Worm (Caenorhabditis elegans) whole organism, young adult: ENCODE measurements around the gene vha-1.

Experiments used
- chd-7 ChIP-seq: sonication (generic microtip); optimal IDR thresholded peaks from 2 replicates; lab custom pipeline; 2016; ENCODE audit warnings: mild to moderate bottlenecking, missing genetic modification characterization, moderate library complexity, missing compliant biosample characterization
- egl-44 ChIP-seq: fragments of 200-800 bp; sonication (Bioruptor generic); IDR thresholded peaks from 2 replicates; pipeline ENCODE4 v1.3.6; 2022; ENCODE audit warnings: missing genetic modification reagents, missing genetic modification characterization, missing compliant biosample characterization
- hmg-1.2 ChIP-seq: fragments of 200-800 bp; sonication (Bioruptor generic); IDR thresholded peaks from 2 replicates; pipeline ENCODE4 v1.3.6; 2022; ENCODE audit warnings: missing genetic modification reagents, missing genetic modification characterization, missing compliant biosample characterization
- lin-35 ChIP-seq, 3 experiments: fragments of 150-350 bp in 2 of 3; sonication (generic microtip) in 1 of 3; optimal IDR thresholded peaks; 2 replicates each; lab custom pipeline; 2014 to 2018; ENCODE audit warnings: missing biosample characterization in 3 of 3, missing genetic modification characterization in 3 of 3, missing genetic modification reagents in 3 of 3
- lsl-1 ChIP-seq: fragments of 200-800 bp; sonication (Bioruptor generic); optimal IDR thresholded peaks from 2 replicates; lab custom pipeline; 2018; ENCODE audit warnings: mild to moderate bottlenecking, missing genetic modification characterization, moderate library complexity, missing compliant biosample characterization
- lsy-27 ChIP-seq: sonication (generic microtip); optimal IDR thresholded peaks from 2 replicates; lab custom pipeline; 2017; ENCODE audit warnings: missing genetic modification characterization, mild to moderate bottlenecking, missing compliant biosample characterization, antibody characterized with exemption, missing genotype, borderline replicate concordance; ENCODE audit not compliant: insufficient read depth
- nfya-2 ChIP-seq: fragments of 200-800 bp; sonication (Bioruptor generic); IDR thresholded peaks from 2 replicates; pipeline ENCODE4 v1.3.6; 2022; ENCODE audit warnings: missing genetic modification reagents, missing genetic modification characterization, missing compliant biosample characterization
- rcor-1 ChIP-seq: fragments of 200-800 bp; sonication (Bioruptor generic); IDR thresholded peaks from 2 replicates; pipeline ENCODE4 v1.3.6; 2022; ENCODE audit warnings: missing genetic modification reagents, missing genetic modification characterization, missing compliant biosample characterization
- sdz-38 ChIP-seq: sonication (generic microtip); optimal IDR thresholded peaks from 2 replicates; lab custom pipeline; 2016; ENCODE audit warnings: missing genotype, missing genetic modification characterization, missing compliant biosample characterization
- unc-62 ChIP-seq: fragments of 150-350 bp; optimal IDR thresholded peaks from 2 replicates; lab custom pipeline; 2014; ENCODE audit warnings: missing biosample characterization, missing genetic modification reagents, missing genetic modification characterization

DNA sequence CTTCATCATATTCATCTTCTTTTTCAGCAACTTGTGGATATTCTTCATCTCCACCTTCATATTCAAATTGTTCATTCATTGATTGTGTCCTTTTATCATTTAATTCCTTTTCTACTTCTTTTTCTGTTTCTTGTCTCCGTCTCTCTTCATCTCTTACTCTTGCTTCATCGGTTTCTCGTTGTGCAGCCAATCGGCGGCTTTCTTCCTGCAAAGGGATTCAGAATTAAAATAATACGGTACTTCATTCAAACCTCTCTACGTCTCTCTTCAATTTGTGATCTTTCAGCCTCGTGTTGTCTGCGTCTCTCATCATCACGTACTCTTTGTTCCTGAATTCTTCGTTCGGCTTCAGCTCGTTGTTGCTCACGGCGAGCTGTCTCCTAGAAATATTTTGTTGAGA is 40.4 kb upstream of the vha-1 start:
- TF ChIP-seq hmg-1.2 (GFP tag; lab: Robert Waterston, UW) = peak; percentile 42; the same call in 1 of the 2 replicates
- TF ChIP-seq egl-44 (GFP tag; lab: Robert Waterston, UW) = no peak
- no peak for TF ChIP-seq rcor-1 (GFP tag; lab: Robert Waterston, UW)
- no peak for TF ChIP-seq lsl-1 (GFP tag; lab: Kevin White, UChicago)
- no peak for TF ChIP-seq sdz-38 (tag; lab: Kevin White, UChicago)
- TF ChIP-seq nfya-2 (GFP tag; lab: Robert Waterston, UW) = no peak
- TF ChIP-seq lsy-27 (tag; lab: Kevin White, UChicago) = no peak
- no peak for TF ChIP-seq chd-7 (tag; lab: Kevin White, UChicago)
- no peak for TF ChIP-seq unc-62 (GFP tag; lab: Kevin White, UChicago)
- no peak for TF ChIP-seq lin-35 (GFP tag; optimal IDR thresholded peaks at IDR 0.05; lab: Kevin White, UChicago)
